Worm (Caenorhabditis elegans): ENCODE measurements around the gene srh-83.

Gene srh-83

DNA sequence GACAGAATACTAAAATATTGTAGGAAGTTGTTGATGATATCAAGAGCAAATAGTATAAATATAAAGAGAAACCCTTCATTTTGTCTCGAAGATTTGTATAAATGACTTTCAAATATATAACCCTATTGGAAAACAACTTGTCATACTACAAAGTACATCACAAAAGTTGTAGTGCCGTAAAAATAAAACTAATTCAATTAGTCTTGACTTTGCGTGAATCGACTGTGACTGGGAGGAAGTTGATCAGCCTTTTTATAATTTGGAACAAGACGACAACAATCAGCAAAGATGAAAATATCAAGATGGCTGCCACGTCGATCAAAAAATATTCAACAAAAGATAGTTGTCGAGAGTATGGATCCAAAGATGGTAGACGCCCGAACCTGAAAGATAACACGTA lies 22.4 kb upstream of the srh-83 start, which contains the start of gene ugt-40:
Gene ugt-40 (minus strand): TSS at position 101 of the 400 bp plus-strand sequence.
- TF ChIP-seq hlh-1 (tag; optimal IDR thresholded peaks at IDR 0.05) (no peak), tbx-8 (GFP tag; optimal IDR thresholded peaks at IDR 0.05) (no peak), nhr-237 (tag; optimal IDR thresholded peaks at IDR 0.05) (no peak), unc-39 (tag; optimal IDR thresholded peaks at IDR 0.05) (no peak), pha-4 (tag; optimal IDR thresholded peaks at IDR 0.05) (no peak), nhr-76 (tag; optimal IDR thresholded peaks at IDR 0.05) (no peak), nhr-28 (tag; optimal IDR thresholded peaks at IDR 0.05) (no peak), sptf-1 (tag; optimal IDR thresholded peaks at IDR 0.05) (no peak), unc-120 (tag; optimal IDR thresholded peaks at IDR 0.05; ENCODE audit: poor library complexity, severe bottlenecking) (no peak), zip-8 (tag; optimal IDR thresholded peaks at IDR 0.05) (no peak), ztf-11 (tag; optimal IDR thresholded peaks at IDR 0.05) (no peak), cnd-1 (tag; optimal IDR thresholded peaks at IDR 0.05) (no peak), ces-1 (GFP tag; optimal IDR thresholded peaks at IDR 0.05) (no peak), lsy-2 (tag; optimal IDR thresholded peaks at IDR 0.05) (no peak), lin-13 (tag; optimal IDR thresholded peaks at IDR 0.05) (no peak), flh-1 (GFP tag; optimal IDR thresholded peaks at IDR 0.05) (no peak)

DNA sequence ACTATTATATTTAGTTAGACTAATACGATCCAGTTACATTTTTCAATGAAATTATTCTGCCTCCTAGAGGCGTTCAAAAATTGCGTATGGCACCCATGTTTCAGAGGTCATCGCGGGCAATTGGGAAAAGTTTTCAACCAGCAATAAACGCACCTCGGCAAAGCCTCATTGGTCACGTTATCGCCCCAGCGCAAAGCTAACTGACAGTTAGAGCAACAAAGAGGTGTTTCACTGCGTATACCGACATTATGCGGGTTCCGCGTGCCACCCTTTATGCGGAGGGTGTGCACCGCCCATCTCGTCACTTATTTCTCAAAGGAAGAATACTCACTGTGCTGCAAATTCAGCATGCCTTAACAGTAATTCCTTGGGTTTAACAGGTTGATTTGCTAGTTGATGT lies 21.6 kb upstream of the srh-83 start:
- TF ChIP-seq blmp-1 (tag; optimal IDR thresholded peaks at IDR 0.05) (no peak), unc-62 (GFP tag; optimal IDR thresholded peaks at IDR 0.05) (no peak)

DNA sequence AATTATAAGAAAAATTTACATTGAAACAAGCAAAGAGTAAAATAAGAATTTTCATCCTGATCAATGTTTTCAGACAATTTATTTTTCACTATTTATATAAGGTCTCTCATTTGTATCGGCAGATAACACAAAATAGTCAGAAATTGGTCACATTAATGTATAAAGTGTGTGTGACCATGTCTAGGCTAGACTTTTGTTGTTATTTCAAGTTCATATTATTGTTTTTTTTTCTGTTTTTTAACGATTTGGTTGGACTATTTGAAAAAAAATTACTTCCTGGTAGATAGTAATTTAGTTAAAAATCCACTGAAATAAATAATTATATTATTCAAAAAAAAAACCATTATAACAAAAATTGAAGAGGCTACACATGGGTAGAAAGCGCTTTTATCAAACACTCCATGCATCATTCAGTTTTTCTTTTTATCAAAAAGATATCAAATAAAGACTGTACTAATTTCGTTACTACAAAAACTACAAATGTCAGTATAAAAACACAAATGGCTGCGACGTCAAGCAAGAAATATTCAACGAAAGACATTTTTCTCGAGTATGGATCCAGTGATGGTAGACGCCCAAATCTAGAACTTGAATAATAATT lies 19.0 kb upstream of the srh-83 start, which contains the start of gene ugt-37:
Gene ugt-37 (minus strand): TSS at position 69 of the 601 bp plus-strand sequence.
- TF ChIP-seq flh-1 (GFP tag; optimal IDR thresholded peaks at IDR 0.05) (no peak), hlh-1 (tag; optimal IDR thresholded peaks at IDR 0.05) (no peak), blmp-1 (tag; optimal IDR thresholded peaks at IDR 0.05) (no peak), ztf-11 (tag; optimal IDR thresholded peaks at IDR 0.05) (no peak), ham-2 (GFP tag; optimal IDR thresholded peaks at IDR 0.05) (no peak), lsy-2 (tag; optimal IDR thresholded peaks at IDR 0.05) (no peak), cnd-1 (tag; optimal IDR thresholded peaks at IDR 0.05) (no peak), drap-1 (GFP tag; optimal IDR thresholded peaks at IDR 0.05) (no peak), unc-62 (GFP tag; optimal IDR thresholded peaks at IDR 0.05) (no peak)

DNA sequence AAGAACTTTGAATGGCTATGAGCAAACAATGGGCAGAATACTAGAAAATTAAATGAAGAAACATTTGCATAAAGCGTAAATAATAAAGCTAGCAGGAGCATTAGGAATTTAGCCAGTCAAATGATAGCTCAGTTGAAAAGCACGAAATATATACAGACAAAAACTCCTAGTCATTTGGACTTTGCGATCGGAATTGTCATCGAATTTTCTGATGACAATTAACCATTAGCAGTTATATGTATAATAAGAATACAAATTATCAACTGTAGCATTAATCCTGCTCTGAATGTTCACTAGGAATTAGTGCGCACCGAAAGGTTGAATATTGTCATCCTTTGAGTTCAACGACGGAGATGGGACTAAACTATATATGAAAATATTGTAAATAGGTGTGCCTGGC lies 16.9 kb upstream of the srh-83 start, which contains the start of gene ugt-38:
Gene ugt-38 (minus strand): TSS at position 101 of the 400 bp plus-strand sequence.
- TF ChIP-seq hlh-1 (tag; optimal IDR thresholded peaks at IDR 0.05) = no peak
- TF ChIP-seq M03D4.4 (tag; optimal IDR thresholded peaks at IDR 0.05) = no peak
- no peak for TF ChIP-seq cnd-1 (tag; optimal IDR thresholded peaks at IDR 0.05)
- TF ChIP-seq ham-2 (GFP tag; optimal IDR thresholded peaks at IDR 0.05) = no peak

DNA sequence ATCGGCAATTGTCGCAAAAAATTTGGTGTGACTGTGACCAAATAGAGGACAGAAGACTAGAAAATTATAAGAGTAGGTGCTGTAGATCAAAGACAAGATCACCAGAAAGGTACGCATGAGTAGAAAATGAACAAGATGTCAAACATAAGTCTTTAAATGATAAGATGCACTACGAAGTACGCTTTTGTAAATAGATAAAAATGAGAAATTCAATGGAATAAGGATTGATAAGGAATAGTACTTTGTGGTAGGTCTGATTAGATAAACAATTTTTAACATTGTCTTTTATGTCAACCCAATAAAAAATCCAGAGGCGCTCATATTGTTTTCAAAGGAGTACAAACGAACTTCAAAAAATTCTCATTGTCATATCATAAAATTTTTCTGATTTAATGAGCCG lies 13.7 kb upstream of the srh-83 start, which contains the start of gene F10D2.8:
Gene F10D2.8 (minus strand): TSS at position 145 of the 400 bp plus-strand sequence.
- no peak for TF ChIP-seq blmp-1 (tag; optimal IDR thresholded peaks at IDR 0.05)
- TF ChIP-seq lsy-2 (tag; optimal IDR thresholded peaks at IDR 0.05) = no peak
- TF ChIP-seq lin-32 (GFP tag; optimal IDR thresholded peaks at IDR 0.05) = no peak
- no peak for TF ChIP-seq flh-1 (GFP tag; optimal IDR thresholded peaks at IDR 0.05)
- TF ChIP-seq unc-120 (tag; optimal IDR thresholded peaks at IDR 0.05; ENCODE audit: poor library complexity, severe bottlenecking) = no peak
- TF ChIP-seq elt-1 (tag; optimal IDR thresholded peaks at IDR 0.05; ENCODE audit: borderline replicate concordance, insufficient read depth) = no peak
- TF ChIP-seq elt-3 (tag; optimal IDR thresholded peaks at IDR 0.05) = no peak
- TF ChIP-seq unc-39 (tag; optimal IDR thresholded peaks at IDR 0.05) = no peak
- TF ChIP-seq hlh-1 (tag; optimal IDR thresholded peaks at IDR 0.05) = no peak
- no peak for TF ChIP-seq nhr-28 (tag; optimal IDR thresholded peaks at IDR 0.05)
- TF ChIP-seq mep-1 (tag; optimal IDR thresholded peaks at IDR 0.05) = no peak
- TF ChIP-seq bed-3 (GFP tag; optimal IDR thresholded peaks at IDR 0.05) = no peak
- TF ChIP-seq sem-2 (GFP tag; optimal IDR thresholded peaks at IDR 0.05) = no peak
- no peak for TF ChIP-seq pha-4 (tag; optimal IDR thresholded peaks at IDR 0.05)
- no peak for TF ChIP-seq ceh-39 (tag; optimal IDR thresholded peaks at IDR 0.05)
- no peak for TF ChIP-seq mls-2 (tag; optimal IDR thresholded peaks at IDR 0.05)
- TF ChIP-seq tbx-8 (GFP tag; optimal IDR thresholded peaks at IDR 0.05) = no peak

DNA sequence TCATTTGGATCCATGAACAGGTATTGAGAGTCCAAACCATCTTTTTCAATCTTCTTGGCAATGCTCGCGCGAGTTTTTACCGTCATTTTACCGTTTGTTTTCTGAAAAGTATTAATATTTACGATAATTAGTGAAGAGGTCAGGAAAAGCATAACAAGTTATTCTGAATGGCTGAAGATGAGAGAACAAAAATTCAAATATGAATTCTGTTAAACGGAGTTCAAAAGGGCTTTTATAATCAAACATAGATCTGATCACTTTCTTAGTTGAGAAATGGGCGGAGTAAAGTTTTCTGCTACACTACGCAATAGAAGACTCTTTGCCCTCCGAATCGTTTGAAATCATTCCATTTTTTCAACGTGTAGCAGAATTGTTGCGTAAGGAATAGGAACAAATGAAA lies 11.3 kb upstream of the srh-83 start, which contains the start of gene fat-7:
Gene fat-7 (minus strand): TSS at position 101 of the 400 bp plus-strand sequence.
- no peak for TF ChIP-seq flh-1 (GFP tag; optimal IDR thresholded peaks at IDR 0.05)

All from whole organism, mixed stage, embryonic.